Fruit fly (Drosophila melanogaster): ENCODE data around the gene Mpp6.

Gene Mpp6

dm6 chr2L:21196511-21196910 is 40.4 kb downstream of the Mpp6 start (continued):
- no peak for TF ChIP-seq ab (GFP tag; optimal IDR thresholded peaks at IDR 0.05)
- TF ChIP-seq zf30C (GFP tag; optimal IDR thresholded peaks at IDR 0.05) = peak; percentile 30
- no peak for TF ChIP-seq Lpt (GFP tag; optimal IDR thresholded peaks at IDR 0.05)
- no peak for TF ChIP-seq D (optimal IDR thresholded peaks at IDR 0.05)
- TF ChIP-seq D (GFP tag; optimal IDR thresholded peaks at IDR 0.05) = no peak
- peak; percentile 34 for TF ChIP-seq Hmr (GFP tag; optimal IDR thresholded peaks at IDR 0.05)
- TF ChIP-seq nerfin-1 (tag; optimal IDR thresholded peaks at IDR 0.05) = no peak
- TF ChIP-seq CG11093 (GFP tag; IDR thresholded peaks at IDR 0.05) = no peak
- peak; percentile 42 for TF ChIP-seq CG9727 (GFP tag; optimal IDR thresholded peaks at IDR 0.05)
- TF ChIP-seq btn (GFP tag; optimal IDR thresholded peaks at IDR 0.05) = no peak
- TF ChIP-seq ro (GFP tag; IDR thresholded peaks at IDR 0.05) = no peak
- TF ChIP-seq HHEX (GFP tag; optimal IDR thresholded peaks at IDR 0.05) = peak; percentile 17
- TF ChIP-seq D19A (tag; optimal IDR thresholded peaks at IDR 0.05) = peak; percentile 9
- peak; percentile 77 for TF ChIP-seq Med (GFP tag)
- TF ChIP-seq vvl (GFP tag; IDR thresholded peaks at IDR 0.05) = no peak
- no peak for TF ChIP-seq wek (GFP tag; optimal IDR thresholded peaks at IDR 0.05)
- peak; percentile 28 for TF ChIP-seq dmrt99B (tag; optimal IDR thresholded peaks at IDR 0.05)
- TF ChIP-seq gro (GFP tag; optimal IDR thresholded peaks at IDR 0.05) = no peak
- TF ChIP-seq ken (GFP tag; IDR thresholded peaks at IDR 0.05) = no peak
- TF ChIP-seq CG1792 (GFP tag; optimal IDR thresholded peaks at IDR 0.05) = no peak
- TF ChIP-seq CG32767 (GFP tag; IDR thresholded peaks at IDR 0.05) = no peak
- peak; percentile 35 for TF ChIP-seq grau (tag; optimal IDR thresholded peaks at IDR 0.05)
- no peak for TF ChIP-seq stc (GFP tag; IDR thresholded peaks at IDR 0.05)
- TF ChIP-seq gce (GFP tag; IDR thresholded peaks at IDR 0.05) = no peak
- TF ChIP-seq so (GFP tag; IDR thresholded peaks at IDR 0.05) = no peak
- no peak for TF ChIP-seq CG30020 (tag; optimal IDR thresholded peaks at IDR 0.05)
- TF ChIP-seq CG15269 (tag; optimal IDR thresholded peaks at IDR 0.05) = peak; percentile 8
- TF ChIP-seq Adf1 (GFP tag; IDR thresholded peaks at IDR 0.05) = no peak
- TF ChIP-seq Atf-2 (GFP tag; optimal IDR thresholded peaks at IDR 0.05) = no peak
- TF ChIP-seq CG31224 (GFP tag; IDR thresholded peaks at IDR 0.05) = no peak
- TF ChIP-seq CG10979 (tag; optimal IDR thresholded peaks at IDR 0.05) = peak; percentile 1
- TF ChIP-seq wor (GFP tag; IDR thresholded peaks at IDR 0.05) = no peak
- TF ChIP-seq Stat92E (GFP tag; optimal IDR thresholded peaks at IDR 0.05) = no peak
- TF ChIP-seq CG8944 (GFP tag; optimal IDR thresholded peaks at IDR 0.05) = no peak
- no peak for TF ChIP-seq CG34422 (GFP tag; IDR thresholded peaks at IDR 0.05)
- TF ChIP-seq Sox102F (GFP tag; optimal IDR thresholded peaks at IDR 0.05) = no peak
- no peak for TF ChIP-seq CG13894 (tag; optimal IDR thresholded peaks at IDR 0.05)
- TF ChIP-seq Dfd (GFP tag; optimal IDR thresholded peaks at IDR 0.05) = no peak
- TF ChIP-seq ERR (GFP tag; optimal IDR thresholded peaks at IDR 0.05) = no peak
- TF ChIP-seq lola (GFP tag; optimal IDR thresholded peaks at IDR 0.05) = peak in 1 of 3 experiments; percentile 3
- no peak for TF ChIP-seq kni (GFP tag; optimal IDR thresholded peaks at IDR 0.05)
- peak; percentile 27 for TF ChIP-seq CoRest (tag; optimal IDR thresholded peaks at IDR 0.05)
- TF ChIP-seq pum (GFP tag; optimal IDR thresholded peaks at IDR 0.05) = no peak
- TF ChIP-seq Xrp1 (GFP tag; IDR thresholded peaks at IDR 0.05) = no peak
- TF ChIP-seq Sin3A (optimal IDR thresholded peaks at IDR 0.05) = no peak
- TF ChIP-seq CG8388 (GFP tag; optimal IDR thresholded peaks at IDR 0.05) = no peak
- no peak for TF ChIP-seq onecut (GFP tag; IDR thresholded peaks at IDR 0.05)
- peak; percentile 18 for TF ChIP-seq CG30403 (GFP tag; optimal IDR thresholded peaks at IDR 0.05)
- TF ChIP-seq Lhr (GFP tag; optimal IDR thresholded peaks at IDR 0.05) = no peak
- TF ChIP-seq BtbVII (GFP tag; optimal IDR thresholded peaks at IDR 0.05) = no peak
- TF ChIP-seq slbo (GFP tag; IDR thresholded peaks at IDR 0.05) = peak; percentile 29; the same call in 1 of the 2 replicates
- 0 out of 3 replicates have a peak, but pooled peaks have one; percentile 32 for TF ChIP-seq CG17361 (GFP tag; IDR thresholded peaks at IDR 0.05)
- TF ChIP-seq bab2 (GFP tag; optimal IDR thresholded peaks at IDR 0.05) = no peak
